Worm (Caenorhabditis elegans): ENCODE measurements around the gene C56C10.6.

The C56C10.6 gene

ce11 chrII:6614500-6614899, 33.4 kb upstream of the C56C10.6 start:
- TF ChIP-seq sem-2 (GFP tag; optimal IDR thresholded peaks at IDR 0.05), result no peak
- TF ChIP-seq nhr-2 (tag; optimal IDR thresholded peaks at IDR 0.05), result no peak
- no peak for TF ChIP-seq unc-62 (GFP tag; optimal IDR thresholded peaks at IDR 0.05)
- no peak for TF ChIP-seq mab-5 (tag; optimal IDR thresholded peaks at IDR 0.05)
- TF ChIP-seq nhr-237 (tag; optimal IDR thresholded peaks at IDR 0.05), result no peak
- no peak for TF ChIP-seq blmp-1 (tag; optimal IDR thresholded peaks at IDR 0.05)
- no peak for TF ChIP-seq elt-3 (tag; optimal IDR thresholded peaks at IDR 0.05)
- no peak for TF ChIP-seq nhr-76 (tag; optimal IDR thresholded peaks at IDR 0.05)
- no peak for TF ChIP-seq unc-39 (tag; optimal IDR thresholded peaks at IDR 0.05)
- TF ChIP-seq ceh-43 (GFP tag; optimal IDR thresholded peaks at IDR 0.05), result no peak
- TF ChIP-seq M03D4.4 (tag; optimal IDR thresholded peaks at IDR 0.05), result no peak
- no peak for TF ChIP-seq drap-1 (GFP tag; optimal IDR thresholded peaks at IDR 0.05)

DNA sequence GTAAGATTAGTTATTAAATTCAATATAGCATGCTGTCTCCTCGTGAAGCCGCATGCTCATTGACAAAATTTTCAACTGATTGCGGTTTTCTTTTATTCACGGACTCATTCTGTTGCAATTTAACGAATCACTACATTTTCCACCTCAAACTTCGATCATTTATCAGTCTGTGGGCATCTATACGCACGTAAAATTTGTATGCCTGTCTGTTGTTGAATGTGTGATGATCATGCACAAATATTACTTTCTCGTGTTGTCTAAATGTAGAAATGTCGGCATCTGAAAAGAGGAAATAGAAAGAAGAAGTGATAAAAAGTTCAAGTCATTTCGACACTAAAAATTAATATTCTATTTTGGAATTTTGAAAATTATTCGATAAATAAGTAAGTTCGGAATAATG, 31.4 kb upstream of the C56C10.6 start:
- TF ChIP-seq unc-120 (tag; optimal IDR thresholded peaks at IDR 0.05; ENCODE audit: poor library complexity, severe bottlenecking) (no peak), mab-5 (tag; optimal IDR thresholded peaks at IDR 0.05) (no peak), sptf-1 (tag; optimal IDR thresholded peaks at IDR 0.05) (no peak), elt-1 (tag; optimal IDR thresholded peaks at IDR 0.05; ENCODE audit: borderline replicate concordance, insufficient read depth) (no peak), ham-2 (GFP tag; optimal IDR thresholded peaks at IDR 0.05) (no peak), M03D4.4 (tag; optimal IDR thresholded peaks at IDR 0.05) (no peak), lsy-2 (tag; optimal IDR thresholded peaks at IDR 0.05) (no peak), drap-1 (GFP tag; optimal IDR thresholded peaks at IDR 0.05) (no peak), bed-3 (GFP tag; optimal IDR thresholded peaks at IDR 0.05) (no peak), nhr-2 (tag; optimal IDR thresholded peaks at IDR 0.05) (no peak), tbx-8 (GFP tag; optimal IDR thresholded peaks at IDR 0.05) (no peak), flh-1 (GFP tag; optimal IDR thresholded peaks at IDR 0.05) (no peak), ceh-83 (GFP tag; optimal IDR thresholded peaks at IDR 0.05) (no peak), blmp-1 (tag; optimal IDR thresholded peaks at IDR 0.05) (no peak), cnd-1 (tag; optimal IDR thresholded peaks at IDR 0.05) (no peak), pha-4 (tag; optimal IDR thresholded peaks at IDR 0.05) (no peak), unc-39 (tag; optimal IDR thresholded peaks at IDR 0.05) (no peak), unc-62 (GFP tag; optimal IDR thresholded peaks at IDR 0.05) (no peak)

ce11 chrII:6610262-6610661, 29.1 kb upstream of the C56C10.6 start:
- TF ChIP-seq lin-13 (tag; optimal IDR thresholded peaks at IDR 0.05), result no peak
- no peak for TF ChIP-seq mls-2 (tag; optimal IDR thresholded peaks at IDR 0.05)
- no peak for TF ChIP-seq ceh-43 (GFP tag; optimal IDR thresholded peaks at IDR 0.05)
- peak; percentile 4 for TF ChIP-seq elt-1 (tag; optimal IDR thresholded peaks at IDR 0.05; ENCODE audit: borderline replicate concordance, insufficient read depth)
- TF ChIP-seq ceh-39 (tag; optimal IDR thresholded peaks at IDR 0.05), result no peak
- no peak for TF ChIP-seq flh-1 (GFP tag; optimal IDR thresholded peaks at IDR 0.05)
- no peak for TF ChIP-seq ham-2 (GFP tag; optimal IDR thresholded peaks at IDR 0.05)

DNA sequence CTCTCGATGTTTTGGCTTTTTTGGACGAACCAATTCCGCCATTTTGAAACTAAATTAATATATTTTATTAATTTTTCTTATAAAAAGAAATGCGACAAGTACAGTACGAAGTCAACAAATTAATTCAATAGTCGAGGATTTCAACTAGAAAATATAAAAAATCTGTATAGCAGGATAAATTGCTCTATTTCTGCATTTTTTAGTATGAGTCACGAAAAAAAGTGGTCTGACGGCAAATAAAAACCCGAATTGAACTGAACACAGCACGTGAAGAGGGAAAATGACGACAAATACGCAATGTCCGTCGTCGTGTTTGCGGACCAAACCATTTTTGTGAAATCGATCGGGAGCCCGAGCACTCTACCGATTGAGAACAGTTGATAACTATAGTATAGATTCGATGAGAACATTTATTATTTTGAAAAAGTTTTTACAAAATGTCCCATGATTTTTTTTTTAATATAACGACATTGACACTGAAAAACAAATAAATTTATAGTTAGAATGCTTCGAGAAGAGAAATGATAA, 28.2 kb upstream of the C56C10.6 start, which contains the start of gene epg-5:
TSS of gene epg-5 (minus strand) at position 51 of the 528 bp plus-strand sequence.
- no peak for TF ChIP-seq ceh-43 (GFP tag; optimal IDR thresholded peaks at IDR 0.05)
- peak; percentile 67 for TF ChIP-seq unc-120 (tag; optimal IDR thresholded peaks at IDR 0.05; ENCODE audit: poor library complexity, severe bottlenecking)

DNA sequence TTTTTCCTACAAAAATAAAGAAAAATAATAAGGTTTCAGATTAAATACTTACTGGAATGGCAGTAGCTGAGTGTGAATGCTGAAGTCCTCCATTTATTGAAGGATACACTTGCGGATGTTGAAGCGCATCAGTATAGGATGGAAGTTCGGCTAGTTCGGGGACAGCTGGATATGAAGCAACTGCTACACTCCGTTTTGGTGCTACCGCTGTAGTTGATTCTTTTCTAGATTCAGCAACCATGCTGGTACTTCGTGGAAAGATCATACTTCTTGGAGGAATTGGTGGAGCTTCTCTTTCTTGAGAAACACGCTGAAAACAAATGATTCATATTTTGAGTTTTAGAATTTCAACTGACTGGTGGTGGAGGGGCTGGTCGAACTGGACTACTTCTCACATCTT, 27.5 kb upstream of the C56C10.6 start:
- TF ChIP-seq mep-1 (tag; optimal IDR thresholded peaks at IDR 0.05), result no peak
- TF ChIP-seq nhr-76 (tag; optimal IDR thresholded peaks at IDR 0.05), result no peak
- no peak for TF ChIP-seq cnd-1 (tag; optimal IDR thresholded peaks at IDR 0.05)

- TF ChIP-seq ceh-39 (tag; optimal IDR thresholded peaks at IDR 0.05) (peak; percentile 19), nhr-237 (tag; optimal IDR thresholded peaks at IDR 0.05) (no peak), lin-13 (tag; optimal IDR thresholded peaks at IDR 0.05) (peak; percentile 6), tbx-8 (GFP tag; optimal IDR thresholded peaks at IDR 0.05) (no peak), pha-4 (tag; optimal IDR thresholded peaks at IDR 0.05) (peak; percentile 42), M03D4.4 (tag; optimal IDR thresholded peaks at IDR 0.05) (no peak), cnd-1 (tag; optimal IDR thresholded peaks at IDR 0.05) (peak; percentile 29), ham-2 (GFP tag; optimal IDR thresholded peaks at IDR 0.05) (peak; percentile 79)
These were observed 19.8 kb upstream of the C56C10.6 start, which contains the start of gene vps-33.2 for ce11 chrII:6600973-6601372. Gene vps-33.2 (plus strand): TSS chrII:6601216.
